Worm (Caenorhabditis elegans) whole organism, late embryonic: ENCODE measurements around the gene F19G12.9.

Source experiments
- ceh-19 ChIP-seq: fragments of 200-800 bp; sonication (Bioruptor generic); optimal IDR thresholded peaks from 2 replicates; lab custom pipeline; 2018; ENCODE audit warnings: mild to moderate bottlenecking, missing genetic modification characterization, missing compliant biosample characterization
- ceh-24 ChIP-seq: sonication (generic microtip); optimal IDR thresholded peaks from 2 replicates; lab custom pipeline; 2016; ENCODE audit warnings: mild to moderate bottlenecking, missing genetic modification characterization, missing compliant biosample characterization
- elt-2 ChIP-seq: sonication (generic microtip); optimal IDR thresholded peaks from 2 replicates; lab custom pipeline; 2016; ENCODE audit warnings: missing genetic modification reagents, missing genetic modification characterization, missing compliant biosample characterization
- lin-11 ChIP-seq: fragments of 200-800 bp; sonication (Bioruptor generic); optimal IDR thresholded peaks from 2 replicates; lab custom pipeline; 2018; ENCODE audit warnings: mild to moderate bottlenecking, missing genetic modification characterization, missing compliant biosample characterization
- nhr-11 ChIP-seq: fragments of 150-350 bp; optimal IDR thresholded peaks from 2 replicates; lab custom pipeline; 2014; ENCODE audit warnings: missing biosample characterization, missing genetic modification characterization
- pha-2 ChIP-seq: sonication (generic microtip); optimal IDR thresholded peaks from 2 replicates; lab custom pipeline; 2017; ENCODE audit warnings: mild to moderate bottlenecking, missing genetic modification characterization, missing compliant biosample characterization

ce11 chrX:1397516-1397915, 21.5 kb upstream of the F19G12.9 start, which contains the start of gene H39E20.1:
- TF ChIP-seq ceh-19 (GFP tag; lab: Kevin White, UChicago) (no peak), lin-11 (tag; lab: Kevin White, UChicago) (no peak), elt-2 (tag; lab: Kevin White, UChicago) (no peak), ceh-24 (tag; lab: Kevin White, UChicago) (no peak), nhr-11 (tag; lab: Kevin White, UChicago) (no peak), pha-2 (tag; lab: Kevin White, UChicago) (no peak)
